Fruit fly (Drosophila melanogaster) whole organism, prepupa: ENCODE results near the gene CG4080.
A peak's percentile ranks its signal among the peaks of the same experiment; 100 is the strongest.

ENCODE experiments used
- CG1621 ChIP-seq: fragments of 200-800 bp; sonication (Bioruptor generic); optimal IDR thresholded peaks from 3 replicates; lab custom pipeline; 2018; ENCODE audit warnings: missing biosample characterization, mild to moderate bottlenecking, missing genetic modification characterization
- CG3919 ChIP-seq: fragments of 200-800 bp; sonication (Bioruptor generic); optimal IDR thresholded peaks from 3 replicates; lab custom pipeline; 2016; ENCODE audit warnings: missing biosample characterization, missing genetic modification characterization
- Gug ChIP-seq: fragments of 200-800 bp; sonication (Bioruptor generic); IDR thresholded peaks from 2 replicates; pipeline ENCODE4 v1.3.6; 2022; ENCODE audit warnings: missing biosample characterization, missing genetic modification characterization
- cyc ChIP-seq: fragments of 200-800 bp; sonication (Bioruptor generic); optimal IDR thresholded peaks from 3 replicates; lab custom pipeline; 2016; ENCODE audit warnings: missing biosample characterization, missing genetic modification characterization
- eg ChIP-seq: fragments of 200-800 bp; sonication (Bioruptor generic); IDR thresholded peaks from 3 replicates; pipeline ENCODE4 v1.3.6; 2022; ENCODE audit warnings: missing biosample characterization, missing genetic modification characterization
- fd59A ChIP-seq: fragments of 200-800 bp; sonication (Bioruptor generic); optimal IDR thresholded peaks from 2 replicates; lab custom pipeline; 2017; ENCODE audit warnings: missing biosample characterization, mild to moderate bottlenecking, missing genetic modification characterization, missing genetic modification reagents
- lz ChIP-seq: fragments of 200-800 bp; sonication (Bioruptor generic); optimal IDR thresholded peaks from 3 replicates; lab custom pipeline; 2016; ENCODE audit warnings: missing biosample characterization, missing genetic modification characterization
- salr ChIP-seq, 2 experiments: fragments of 200-800 bp; sonication (Bioruptor generic); optimal IDR thresholded peaks; 3 replicates each; lab custom pipeline; 2016 to 2018; ENCODE audit warnings: missing biosample characterization in 2 of 2, missing genetic modification characterization in 2 of 2, mild to moderate bottlenecking in 1 of 2
- topi ChIP-seq: fragments of 200-800 bp; sonication (Bioruptor generic); optimal IDR thresholded peaks from 3 replicates; lab custom pipeline; 2016; ENCODE audit warnings: missing biosample characterization, missing genetic modification characterization

DNA sequence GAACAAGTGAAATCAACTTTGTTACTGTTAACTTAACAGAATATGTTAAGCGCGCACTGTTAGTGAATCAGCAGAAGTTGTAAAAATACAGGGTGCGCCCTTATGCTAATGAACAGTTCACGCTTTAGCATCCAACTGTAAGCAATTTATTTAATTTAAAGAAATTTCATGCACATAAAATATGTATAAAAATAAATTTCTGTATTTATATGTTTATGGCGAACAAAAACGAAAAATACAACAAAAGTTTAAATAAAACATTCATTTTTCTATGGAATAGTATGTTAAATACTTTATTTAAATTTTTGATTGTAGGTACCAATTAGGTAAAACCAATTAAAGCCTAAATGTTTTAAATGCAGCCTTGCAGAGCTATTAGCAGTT lies 25.5 kb upstream of the CG4080 start:
- TF ChIP-seq CG3919 (GFP tag; lab: Kevin White, UChicago) (peak; percentile 28), lz (GFP tag; lab: Kevin White, UChicago) (no peak), Gug (no peak), cyc (no peak), eg (GFP tag; lab: Robert Waterston, UW) (no peak), fd59A (GFP tag; lab: Kevin White, UChicago) (no peak), salr (GFP tag; optimal IDR thresholded peaks at IDR 0.05; lab: Kevin White, UChicago) (no peak), CG1621 (tag; lab: Kevin White, UChicago) (no peak), topi (GFP tag; lab: Kevin White, UChicago) (no peak)
